Fruit fly (Drosophila melanogaster) whole organism, embryonic: ENCODE results near the gene CG31957.

Experiments used
- ATbp ChIP-seq: fragments of 200-800 bp; sonication (Bioruptor generic); optimal IDR thresholded peaks from 2 replicates; lab custom pipeline; 2017; ENCODE audit warnings: missing biosample characterization, mild to moderate bottlenecking, missing genetic modification characterization, missing genetic modification reagents
- CG10267 ChIP-seq: fragments of 200-800 bp; sonication (Bioruptor generic); optimal IDR thresholded peaks from 2 replicates; lab custom pipeline; 2018; ENCODE audit warnings: missing biosample characterization, mild to moderate bottlenecking, missing genetic modification characterization, moderate library complexity
- CG10979 ChIP-seq: fragments of 200-800 bp; sonication (Bioruptor generic); optimal IDR thresholded peaks from 2 replicates; lab custom pipeline; 2018; ENCODE audit warnings: missing biosample characterization, mild to moderate bottlenecking, missing genetic modification characterization, moderate library complexity
- CG11093 ChIP-seq: fragments of 200-800 bp; sonication (Bioruptor generic); IDR thresholded peaks from 3 replicates; pipeline ENCODE4 v1.3.6; 2022; ENCODE audit warnings: missing biosample characterization, missing genetic modification characterization
- CG12155 ChIP-seq: fragments of 200-800 bp; sonication (Bioruptor generic); optimal IDR thresholded peaks from 3 replicates; lab custom pipeline; 2016; ENCODE audit warnings: missing biosample characterization, missing genetic modification characterization
- CG13894 ChIP-seq: fragments of 200-800 bp; sonication (Bioruptor generic); optimal IDR thresholded peaks from 3 replicates; lab custom pipeline; 2018; ENCODE audit warnings: missing biosample characterization, mild to moderate bottlenecking, missing genetic modification characterization, moderate library complexity
- CG14014 ChIP-seq: fragments of 200-800 bp; sonication (Bioruptor generic); IDR thresholded peaks from 2 replicates; pipeline ENCODE4 v1.3.6; 2022; ENCODE audit warnings: missing biosample characterization, missing genetic modification characterization
- CG14441 ChIP-seq: fragments of 200-800 bp; sonication (Bioruptor generic); IDR thresholded peaks from 2 replicates; pipeline ENCODE4 v1.3.6; 2022; ENCODE audit warnings: missing biosample characterization, missing genetic modification characterization
- CG1602 ChIP-seq: fragments of 200-800 bp; sonication (Bioruptor generic); optimal IDR thresholded peaks from 3 replicates; lab custom pipeline; 2016; ENCODE audit warnings: missing biosample characterization, missing genetic modification characterization
- CG1647 ChIP-seq: fragments of 200-800 bp; sonication (Bioruptor generic); optimal IDR thresholded peaks from 3 replicates; lab custom pipeline; 2016; ENCODE audit warnings: missing biosample characterization, missing genetic modification characterization
- CG17361 ChIP-seq: fragments of 200-800 bp; sonication (Bioruptor generic); IDR thresholded peaks from 3 replicates; pipeline ENCODE4 v1.3.6; 2022; ENCODE audit warnings: missing biosample characterization, missing genetic modification characterization
- CG32772 ChIP-seq: fragments of 200-800 bp; sonication (Bioruptor generic); IDR thresholded peaks from 2 replicates; pipeline ENCODE4 v1.3.6; 2022; ENCODE audit warnings: missing biosample characterization, missing genetic modification characterization
- CG3281 ChIP-seq: fragments of 200-800 bp; sonication (Bioruptor generic); optimal IDR thresholded peaks from 3 replicates; lab custom pipeline; 2017; ENCODE audit warnings: missing biosample characterization, mild to moderate bottlenecking, missing genetic modification characterization
- CG34224 ChIP-seq: fragments of 200-800 bp; sonication (Bioruptor generic); IDR thresholded peaks from 3 replicates; pipeline ENCODE4 v1.3.6; 2022; ENCODE audit warnings: missing biosample characterization, missing genetic modification characterization; ENCODE audit not compliant: partially characterized antibody
- CG4424 ChIP-seq: fragments of 200-800 bp; sonication (Bioruptor generic); optimal IDR thresholded peaks from 3 replicates; lab custom pipeline; 2016; ENCODE audit warnings: missing biosample characterization, missing genetic modification characterization
- CG8281 ChIP-seq: fragments of 200-800 bp; sonication (Bioruptor generic); optimal IDR thresholded peaks from 2 replicates; lab custom pipeline; 2018; ENCODE audit warnings: missing biosample characterization, mild to moderate bottlenecking, missing genetic modification characterization, moderate library complexity
- CG8388 ChIP-seq: fragments of 200-800 bp; sonication (Bioruptor generic); optimal IDR thresholded peaks from 2 replicates; lab custom pipeline; 2019; ENCODE audit warnings: missing biosample characterization, mild to moderate bottlenecking, missing genetic modification characterization, moderate library complexity
- CrebB ChIP-seq: fragments of 200-800 bp; sonication (Bioruptor generic); optimal IDR thresholded peaks from 3 replicates; lab custom pipeline; 2018; ENCODE audit warnings: missing biosample characterization, mild to moderate bottlenecking, missing genetic modification characterization
- D ChIP-seq, 2 experiments: fragments of 200-800 bp in 1 of 2; fragments of >200 bp in 1 of 2; sonication (Bioruptor generic) in 1 of 2; optimal IDR thresholded peaks; 2 replicates in 1 of 2; 3 replicates in 1 of 2; lab custom pipeline; 2017; ENCODE audit warnings: mild to moderate bottlenecking in 1 of 2, missing biosample characterization in 1 of 2, missing genetic modification characterization in 1 of 2, missing genetic modification reagents in 1 of 2
- D19A ChIP-seq: fragments of 200-800 bp; optimal IDR thresholded peaks from 3 replicates; lab custom pipeline; 2019; ENCODE audit warnings: missing biosample characterization, mild to moderate bottlenecking, missing genetic modification characterization, moderate library complexity
- Dbx ChIP-seq: fragments of 200-800 bp; sonication (Bioruptor generic); IDR thresholded peaks from 3 replicates; pipeline ENCODE4 v1.3.6; 2022; ENCODE audit warnings: missing biosample characterization, missing genetic modification characterization
- Dek ChIP-seq: fragments of 200-800 bp; sonication (Bioruptor generic); optimal IDR thresholded peaks from 3 replicates; lab custom pipeline; 2019; ENCODE audit warnings: missing biosample characterization, mild to moderate bottlenecking, missing genetic modification characterization, moderate library complexity
- Fer2 ChIP-seq: fragments of 200-800 bp; sonication (Bioruptor generic); optimal IDR thresholded peaks from 2 replicates; lab custom pipeline; 2018; ENCODE audit warnings: missing biosample characterization, mild to moderate bottlenecking, missing genetic modification characterization, moderate library complexity
- HLH3B ChIP-seq: fragments of 200-800 bp; sonication (Bioruptor generic); IDR thresholded peaks from 2 replicates; pipeline ENCODE4 v1.3.6; 2022; ENCODE audit warnings: missing biosample characterization, missing genetic modification characterization
- HLH54F ChIP-seq: fragments of 200-800 bp; sonication (Bioruptor generic); optimal IDR thresholded peaks from 3 replicates; lab custom pipeline; 2016; ENCODE audit warnings: missing biosample characterization, missing genetic modification characterization
- Hr3 ChIP-seq: fragments of 200-800 bp; sonication (Bioruptor generic); optimal IDR thresholded peaks from 3 replicates; lab custom pipeline; 2016; ENCODE audit warnings: missing biosample characterization, missing genetic modification characterization
- Lhr ChIP-seq: fragments of 200-800 bp; sonication (Bioruptor generic); optimal IDR thresholded peaks from 3 replicates; lab custom pipeline; 2017; ENCODE audit warnings: mild to moderate bottlenecking, missing biosample characterization, missing genetic modification reagents, missing genetic modification characterization
- Nf-YC ChIP-seq: fragments of 200-800 bp; optimal IDR thresholded peaks from 3 replicates; lab custom pipeline; 2019; ENCODE audit warnings: missing biosample characterization, mild to moderate bottlenecking, missing genetic modification characterization, moderate library complexity
- Opbp ChIP-seq: fragments of 200-800 bp; sonication (Bioruptor generic); IDR thresholded peaks from 3 replicates; pipeline ENCODE4 v1.3.6; 2022; ENCODE audit warnings: missing biosample characterization, missing genetic modification characterization; ENCODE audit not compliant: partially characterized antibody
- Ssrp ChIP-seq: fragments of 200-800 bp; sonication (Bioruptor generic); optimal IDR thresholded peaks from 2 replicates; lab custom pipeline; 2018; ENCODE audit warnings: missing biosample characterization, mild to moderate bottlenecking, missing genetic modification characterization, moderate library complexity
- Vsx1 ChIP-seq: fragments of 200-800 bp; sonication (Bioruptor generic); optimal IDR thresholded peaks from 2 replicates; lab custom pipeline; 2017; ENCODE audit warnings: missing biosample characterization, mild to moderate bottlenecking, missing genetic modification characterization, missing genetic modification reagents
- br ChIP-seq: fragments of >200 bp; optimal IDR thresholded peaks from 2 replicates; lab custom pipeline; 2017
- croc ChIP-seq: fragments of 200-800 bp; sonication (Bioruptor generic); conservative IDR thresholded peaks from 3 replicates; pipeline ENCODE4 v1.3.6; 2022; ENCODE audit warnings: missing biosample characterization, missing genetic modification characterization
- dysf ChIP-seq: fragments of 200-800 bp; sonication (Bioruptor generic); IDR thresholded peaks from 3 replicates; pipeline ENCODE4 v1.3.6; 2022; ENCODE audit warnings: missing biosample characterization, missing genetic modification characterization
- gcm ChIP-seq: fragments of 200-800 bp; sonication (Bioruptor generic); optimal IDR thresholded peaks from 2 replicates; lab custom pipeline; 2019; ENCODE audit warnings: missing biosample characterization, mild to moderate bottlenecking, missing genetic modification characterization, moderate library complexity
- ind ChIP-seq: fragments of 200-800 bp; sonication (Bioruptor generic); optimal IDR thresholded peaks from 3 replicates; lab custom pipeline; 2016; ENCODE audit warnings: missing biosample characterization, missing genetic modification characterization
- ken ChIP-seq: fragments of 200-800 bp; sonication (Bioruptor generic); IDR thresholded peaks from 3 replicates; pipeline ENCODE4 v1.3.6; 2022; ENCODE audit warnings: missing biosample characterization, missing genetic modification characterization
- nau ChIP-seq: fragments of 200-800 bp; sonication (Bioruptor generic); optimal IDR thresholded peaks from 3 replicates; lab custom pipeline; 2017; ENCODE audit warnings: missing biosample characterization, mild to moderate bottlenecking, missing genetic modification characterization, missing genetic modification reagents
- peb ChIP-seq: fragments of 200-800 bp; sonication (Bioruptor generic); IDR thresholded peaks from 2 replicates; pipeline ENCODE4 v1.3.6; 2022; ENCODE audit warnings: missing biosample characterization, missing genetic modification characterization
- psq ChIP-seq: fragments of 200-800 bp; sonication (Bioruptor generic); optimal IDR thresholded peaks from 2 replicates; lab custom pipeline; 2017; ENCODE audit warnings: missing biosample characterization, missing genetic modification characterization
- sens-2 ChIP-seq: fragments of 200-800 bp; sonication (Bioruptor generic); IDR thresholded peaks from 2 replicates; pipeline ENCODE4 v1.3.6; 2022; ENCODE audit warnings: missing biosample characterization, missing genetic modification characterization
- seq ChIP-seq: fragments of 200-800 bp; sonication (Bioruptor generic); IDR thresholded peaks from 2 replicates; pipeline ENCODE4 v1.3.6; 2022; ENCODE audit warnings: missing biosample characterization, missing genetic modification characterization
- sim ChIP-seq: fragments of 200-800 bp; sonication (Bioruptor generic); IDR thresholded peaks from 2 replicates; pipeline ENCODE4 v1.3.6; 2022; ENCODE audit warnings: missing biosample characterization, missing genetic modification characterization
- sob ChIP-seq: fragments of 200-800 bp; sonication (Bioruptor generic); IDR thresholded peaks from 2 replicates; pipeline ENCODE4 v1.3.6; 2022; ENCODE audit warnings: missing biosample characterization, missing genetic modification characterization
- sr ChIP-seq: fragments of 200-800 bp; sonication (Bioruptor generic); IDR thresholded peaks from 3 replicates; pipeline ENCODE4 v1.3.6; 2022; ENCODE audit warnings: missing biosample characterization, missing genetic modification characterization
- tin ChIP-seq: fragments of 200-800 bp; sonication (Bioruptor generic); optimal IDR thresholded peaks from 3 replicates; lab custom pipeline; 2016; ENCODE audit warnings: missing biosample characterization, missing genetic modification characterization
- ttk ChIP-seq: fragments of 200-800 bp; sonication (Bioruptor generic); IDR thresholded peaks from 2 replicates; pipeline ENCODE4 v2.1.2; 2022; ENCODE audit warnings: missing biosample characterization, missing genetic modification characterization
- zfh2 ChIP-seq: fragments of 200-800 bp; sonication (Bioruptor generic); optimal IDR thresholded peaks from 2 replicates; lab custom pipeline; 2016; ENCODE audit warnings: missing biosample characterization, missing genetic modification characterization

The CG31957 gene

dm6 chr2L:3888754-3889603 lies 16.7 kb upstream of the CG31957 start (continued):
- peak; percentile 66; the same call in 2 of the 3 replicates for TF ChIP-seq dysf (GFP tag; lab: Robert Waterston, UW)
- peak; percentile 37 for TF ChIP-seq CG4424 (GFP tag; lab: Kevin White, UChicago)
- TF ChIP-seq Hr3 (GFP tag; lab: Kevin White, UChicago), result peak; percentile 66
- peak; percentile 51; the same call in 1 of the 2 replicates for TF ChIP-seq CG14441
- TF ChIP-seq seq, result 0 out of 2 replicates have a peak, but pooled peaks have one; percentile 29
- peak; percentile 22 for TF ChIP-seq Dek (tag; lab: Kevin White, UChicago)
- peak; percentile 28 for TF ChIP-seq CG1602 (GFP tag; lab: Kevin White, UChicago)
- peak; percentile 32 for TF ChIP-seq Lhr (GFP tag; lab: Kevin White, UChicago)
- no peak for TF ChIP-seq peb (GFP tag; lab: Robert Waterston, UW)
- no peak for TF ChIP-seq CG34224 (GFP tag; lab: Robert Waterston, UW)
- no peak for TF ChIP-seq sr
- TF ChIP-seq croc (GFP tag; lab: Robert Waterston, UW), result peak; percentile 47; the same call in 2 of the 3 replicates
- TF ChIP-seq Opbp (GFP tag; lab: Robert Waterston, UW), result no peak
- no peak for TF ChIP-seq CG11093 (GFP tag; lab: Robert Waterston, UW)
- TF ChIP-seq CG12155 (GFP tag; lab: Kevin White, UChicago), result peak; percentile 18
- peak; percentile 73 for TF ChIP-seq Vsx1 (GFP tag; lab: Kevin White, UChicago)
- TF ChIP-seq Dbx (GFP tag; lab: Robert Waterston, UW), result 0 out of 3 replicates have a peak, but pooled peaks have one; percentile 41
- no peak for TF ChIP-seq zfh2
- peak; percentile 53 for TF ChIP-seq CG8388 (GFP tag; lab: Kevin White, UChicago)
- peak; percentile 60 for TF ChIP-seq CG14014 (GFP tag; lab: Robert Waterston, UW)
- peak; percentile 52 for TF ChIP-seq sob
- peak; percentile 46; the same call in 1 of the 2 replicates for TF ChIP-seq ttk (GFP tag; lab: Robert Waterston, UW)
- TF ChIP-seq D19A (tag; lab: Kevin White, UChicago), result peak; percentile 35
- peak; percentile 28 for TF ChIP-seq CG10267 (tag; lab: Kevin White, UChicago)
- peak; percentile 6 for TF ChIP-seq tin
- TF ChIP-seq ATbp (GFP tag; lab: Kevin White, UChicago), result peak; percentile 59
- TF ChIP-seq HLH54F (GFP tag; lab: Kevin White, UChicago), result no peak
- peak; percentile 2 for TF ChIP-seq CG8281
- TF ChIP-seq CG3281 (GFP tag; lab: Kevin White, UChicago), result peak; percentile 32
- 0 out of 3 replicates have a peak, but pooled peaks have one; percentile 57 for TF ChIP-seq ken (GFP tag; lab: Robert Waterston, UW)
- TF ChIP-seq CrebB, result peak; percentile 25
- peak; percentile 35 for TF ChIP-seq gcm (GFP tag; lab: Kevin White, UChicago)
- no peak for TF ChIP-seq sens-2
- TF ChIP-seq Nf-YC (tag; lab: Kevin White, UChicago), result peak; percentile 16
- TF ChIP-seq sim, result no peak
- no peak for TF ChIP-seq Fer2
- 0 out of 2 replicates have a peak, but pooled peaks have one; percentile 20 for TF ChIP-seq HLH3B (GFP tag; lab: Robert Waterston, UW)
- peak; percentile 18 for TF ChIP-seq psq
- TF ChIP-seq D (optimal IDR thresholded peaks at IDR 0.05; lab: Kevin White, UChicago), result no peak
- TF ChIP-seq D (GFP tag; optimal IDR thresholded peaks at IDR 0.05; lab: Kevin White, UChicago), result peak; percentile 54
- peak; percentile 34 for TF ChIP-seq ind (GFP tag; lab: Kevin White, UChicago)
- no peak for TF ChIP-seq CG1647 (GFP tag; lab: Kevin White, UChicago)
- TF ChIP-seq CG17361 (GFP tag; lab: Robert Waterston, UW), result peak; percentile 81
- no peak for TF ChIP-seq nau (GFP tag; lab: Kevin White, UChicago)
- TF ChIP-seq CG13894, result no peak
- no peak for TF ChIP-seq CG32772 (GFP tag; lab: Robert Waterston, UW)
- TF ChIP-seq CG10979 (tag; lab: Kevin White, UChicago), result peak; percentile 67
- peak; percentile 79 for TF ChIP-seq Ssrp (tag; lab: Kevin White, UChicago)
- no peak for TF ChIP-seq br (lab: Kevin White, UChicago)
